Fruit fly (Drosophila melanogaster) whole organism, embryonic: Measurements from ENCODE around the gene Rad17.

Experiments used
- Adf1 ChIP-seq: fragments of 200-800 bp; sonication (Bioruptor generic); IDR thresholded peaks from 2 replicates; pipeline ENCODE4 v1.3.6; 2022; ENCODE audit warnings: missing biosample characterization, missing genetic modification characterization
- BtbVII ChIP-seq: fragments of 200-800 bp; sonication (Bioruptor generic); optimal IDR thresholded peaks from 3 replicates; lab custom pipeline; 2017; ENCODE audit warnings: missing biosample characterization, mild to moderate bottlenecking, missing genetic modification characterization
- CG10147 ChIP-seq: fragments of 200-800 bp; sonication (Bioruptor generic); optimal IDR thresholded peaks from 2 replicates; lab custom pipeline; 2019; ENCODE audit warnings: missing biosample characterization, mild to moderate bottlenecking, missing genetic modification characterization, moderate library complexity
- CG1024 ChIP-seq: fragments of 200-800 bp; sonication (Bioruptor generic); IDR thresholded peaks from 2 replicates; pipeline ENCODE4 v1.3.6; 2022; ENCODE audit warnings: missing biosample characterization, missing genetic modification characterization
- CG11398 ChIP-seq: fragments of 200-800 bp; sonication (Bioruptor generic); optimal IDR thresholded peaks from 2 replicates; lab custom pipeline; 2016; ENCODE audit warnings: missing biosample characterization, missing genetic modification characterization
- CG11456 ChIP-seq: fragments of 200-800 bp; sonication (Bioruptor generic); IDR thresholded peaks from 3 replicates; pipeline ENCODE4 v1.3.6; 2022; ENCODE audit warnings: missing biosample characterization, missing genetic modification characterization
- CG11695 ChIP-seq: fragments of 200-800 bp; sonication (Bioruptor generic); IDR thresholded peaks from 3 replicates; pipeline ENCODE4 v1.3.6; 2022; ENCODE audit warnings: missing biosample characterization, missing genetic modification characterization
- CG12155 ChIP-seq: fragments of 200-800 bp; sonication (Bioruptor generic); optimal IDR thresholded peaks from 3 replicates; lab custom pipeline; 2016; ENCODE audit warnings: missing biosample characterization, missing genetic modification characterization
- CG13287 ChIP-seq: fragments of 200-800 bp; sonication (Bioruptor generic); IDR thresholded peaks from 2 replicates; pipeline ENCODE4 v1.3.6; 2022; ENCODE audit warnings: missing biosample characterization, missing genetic modification characterization; ENCODE audit not compliant: partially characterized antibody
- CG14441 ChIP-seq: fragments of 200-800 bp; sonication (Bioruptor generic); IDR thresholded peaks from 2 replicates; pipeline ENCODE4 v1.3.6; 2022; ENCODE audit warnings: missing biosample characterization, missing genetic modification characterization
- CG1603 ChIP-seq: fragments of 200-800 bp; sonication (Bioruptor generic); optimal IDR thresholded peaks from 2 replicates; lab custom pipeline; 2019; ENCODE audit warnings: missing biosample characterization, mild to moderate bottlenecking, missing genetic modification characterization, moderate library complexity
- CG17186 ChIP-seq: fragments of 200-800 bp; sonication (Bioruptor generic); optimal IDR thresholded peaks from 3 replicates; lab custom pipeline; 2017; ENCODE audit warnings: missing biosample characterization, missing genetic modification reagents, missing genetic modification characterization
- CG17385 ChIP-seq: fragments of 200-800 bp; sonication (Bioruptor generic); optimal IDR thresholded peaks from 3 replicates; lab custom pipeline; 2018; ENCODE audit warnings: missing biosample characterization, mild to moderate bottlenecking, missing genetic modification characterization
- CG1832 ChIP-seq: fragments of 200-800 bp; sonication (Bioruptor generic); optimal IDR thresholded peaks from 2 replicates; lab custom pipeline; 2017; ENCODE audit warnings: missing biosample characterization, mild to moderate bottlenecking, missing genetic modification characterization, inconsistent platforms
- CG2129 ChIP-seq: fragments of 200-800 bp; sonication (Bioruptor generic); IDR thresholded peaks from 2 replicates; pipeline ENCODE4 v1.3.6; 2022; ENCODE audit warnings: missing biosample characterization, missing genetic modification characterization; ENCODE audit not compliant: partially characterized antibody
- CG2889 ChIP-seq: fragments of 200-800 bp; sonication (Bioruptor generic); IDR thresholded peaks from 3 replicates; pipeline ENCODE4 v1.3.6; 2022; ENCODE audit warnings: missing biosample characterization, missing genetic modification characterization
- CG3065 ChIP-seq: fragments of 200-800 bp; sonication (Bioruptor generic); optimal IDR thresholded peaks from 2 replicates; lab custom pipeline; 2016; ENCODE audit warnings: missing biosample characterization, missing genetic modification characterization
- CG32767 ChIP-seq: fragments of 200-800 bp; sonication (Bioruptor generic); IDR thresholded peaks from 2 replicates; pipeline ENCODE4 v1.3.6; 2022; ENCODE audit warnings: missing biosample characterization, missing genetic modification characterization
- CG3281 ChIP-seq: fragments of 200-800 bp; sonication (Bioruptor generic); optimal IDR thresholded peaks from 3 replicates; lab custom pipeline; 2017; ENCODE audit warnings: missing biosample characterization, mild to moderate bottlenecking, missing genetic modification characterization
- CG33213 ChIP-seq: fragments of 200-800 bp; sonication (Bioruptor generic); optimal IDR thresholded peaks from 3 replicates; lab custom pipeline; 2016; ENCODE audit warnings: missing biosample characterization, missing genetic modification characterization
- CG34422 ChIP-seq: fragments of 200-800 bp; sonication (Bioruptor generic); IDR thresholded peaks from 3 replicates; pipeline ENCODE4 v1.3.6; 2022; ENCODE audit warnings: missing biosample characterization, missing genetic modification characterization
- CG3726 ChIP-seq: fragments of 200-800 bp; sonication (Bioruptor generic); IDR thresholded peaks from 3 replicates; pipeline ENCODE4, ENCODE4 v1.3.6; 2022; ENCODE audit warnings: missing biosample characterization, missing genetic modification characterization
- CG4854 ChIP-seq: fragments of 200-800 bp; sonication (Bioruptor generic); optimal IDR thresholded peaks from 2 replicates; lab custom pipeline; 2016; ENCODE audit warnings: missing biosample characterization, missing genetic modification characterization, inconsistent platforms
- CG7963 ChIP-seq: fragments of 200-800 bp; sonication (Bioruptor generic); IDR thresholded peaks from 3 replicates; pipeline ENCODE4 v1.3.6; 2022; ENCODE audit warnings: missing biosample characterization, missing genetic modification characterization; ENCODE audit not compliant: partially characterized antibody
- CG9817 ChIP-seq: fragments of 200-800 bp; sonication (Bioruptor generic); optimal IDR thresholded peaks from 2 replicates; lab custom pipeline; 2018; ENCODE audit warnings: missing biosample characterization, mild to moderate bottlenecking, missing genetic modification characterization, moderate library complexity
- Dll ChIP-seq: fragments of 200-800 bp; sonication (Bioruptor generic); IDR thresholded peaks from 4 replicates; pipeline ENCODE4 v1.3.6; 2022; ENCODE audit warnings: missing biosample characterization, missing genetic modification characterization; ENCODE audit not compliant: partially characterized antibody
- Fer1 ChIP-seq: fragments of 200-800 bp; sonication (Bioruptor generic); optimal IDR thresholded peaks from 2 replicates; lab custom pipeline; 2017; ENCODE audit warnings: missing biosample characterization, mild to moderate bottlenecking, missing genetic modification characterization
- GATAe ChIP-seq: fragments of 200-800 bp; sonication (Bioruptor generic); conservative IDR thresholded peaks from 2 replicates; pipeline ENCODE4 v1.3.6; 2022; ENCODE audit warnings: missing biosample characterization, missing genetic modification characterization
- Hand ChIP-seq: fragments of 200-800 bp; sonication (Bioruptor generic); optimal IDR thresholded peaks from 2 replicates; lab custom pipeline; 2017; ENCODE audit warnings: mild to moderate bottlenecking, missing biosample characterization, missing genetic modification reagents, missing genetic modification characterization
- Meics ChIP-seq: fragments of 200-800 bp; sonication (Bioruptor generic); optimal IDR thresholded peaks from 2 replicates; lab custom pipeline; 2017; ENCODE audit warnings: missing biosample characterization, mild to moderate bottlenecking, missing genetic modification characterization
- NK7.1 ChIP-seq: fragments of 200-800 bp; sonication (Bioruptor generic); optimal IDR thresholded peaks from 3 replicates; lab custom pipeline; 2016; ENCODE audit warnings: missing biosample characterization, missing genetic modification characterization
- NfI ChIP-seq: fragments of 200-800 bp; sonication (Bioruptor generic); optimal IDR thresholded peaks from 3 replicates; lab custom pipeline; 2018; ENCODE audit warnings: missing biosample characterization, mild to moderate bottlenecking, missing genetic modification characterization, moderate library complexity
- Poxn ChIP-seq: fragments of 200-800 bp; sonication (Bioruptor generic); IDR thresholded peaks from 2 replicates; pipeline ENCODE4 v1.3.6; 2022; ENCODE audit warnings: missing biosample characterization, missing genetic modification characterization
- Six4 ChIP-seq: fragments of 200-800 bp; sonication (Bioruptor generic); optimal IDR thresholded peaks from 2 replicates; lab custom pipeline; 2016; ENCODE audit warnings: missing biosample characterization, missing genetic modification characterization
- Sry-δ ChIP-seq: fragments of 200-800 bp; sonication (Bioruptor generic); optimal IDR thresholded peaks from 2 replicates; lab custom pipeline; 2016; ENCODE audit warnings: missing biosample characterization, missing genetic modification characterization
- Taf1 ChIP-seq: fragments of 200-800 bp; sonication (Bioruptor generic); IDR thresholded peaks from 2 replicates; pipeline ENCODE4 v1.3.6; 2022; ENCODE audit warnings: missing biosample characterization, missing genetic modification characterization
- Xbp1 ChIP-seq: fragments of 200-800 bp; sonication (Bioruptor generic); optimal IDR thresholded peaks from 3 replicates; lab custom pipeline; 2016; ENCODE audit warnings: missing biosample characterization, mild to moderate bottlenecking, missing genetic modification characterization
- bbx ChIP-seq: fragments of 200-800 bp; sonication (Bioruptor generic); IDR thresholded peaks from 2 replicates; pipeline ENCODE4 v1.3.6; 2022; ENCODE audit warnings: missing biosample characterization, missing genetic modification characterization; ENCODE audit not compliant: partially characterized antibody
- croc ChIP-seq: fragments of 200-800 bp; sonication (Bioruptor generic); conservative IDR thresholded peaks from 3 replicates; pipeline ENCODE4 v1.3.6; 2022; ENCODE audit warnings: missing biosample characterization, missing genetic modification characterization
- crol ChIP-seq: fragments of 200-800 bp; sonication (Bioruptor generic); IDR thresholded peaks from 2 replicates; pipeline ENCODE4 v1.3.6; 2022; ENCODE audit warnings: missing biosample characterization, missing genetic modification characterization
- dysf ChIP-seq: fragments of 200-800 bp; sonication (Bioruptor generic); IDR thresholded peaks from 3 replicates; pipeline ENCODE4 v1.3.6; 2022; ENCODE audit warnings: missing biosample characterization, missing genetic modification characterization
- ems ChIP-seq: fragments of 200-800 bp; sonication (Bioruptor generic); optimal IDR thresholded peaks from 3 replicates; lab custom pipeline; 2016; ENCODE audit warnings: missing biosample characterization, missing genetic modification characterization
- ewg ChIP-seq: fragments of 200-800 bp; sonication (Bioruptor generic); optimal IDR thresholded peaks from 3 replicates; lab custom pipeline; 2017; ENCODE audit warnings: mild to moderate bottlenecking, missing biosample characterization, missing genetic modification reagents, missing genetic modification characterization
- hbn ChIP-seq: fragments of 200-800 bp; sonication (Bioruptor generic); IDR thresholded peaks from 2 replicates; pipeline ENCODE4 v1.3.6; 2022; ENCODE audit warnings: missing biosample characterization, missing genetic modification characterization; ENCODE audit not compliant: partially characterized antibody
- nom ChIP-seq: fragments of 200-800 bp; sonication (Bioruptor generic); optimal IDR thresholded peaks from 2 replicates; lab custom pipeline; 2017; ENCODE audit warnings: missing biosample characterization, missing genetic modification characterization, mild to moderate bottlenecking, moderate library complexity, missing genetic modification reagents
- pfk ChIP-seq: fragments of 200-800 bp; sonication (Bioruptor generic); optimal IDR thresholded peaks from 2 replicates; lab custom pipeline; 2018; ENCODE audit warnings: missing biosample characterization, mild to moderate bottlenecking, missing genetic modification characterization, moderate library complexity
- scrt ChIP-seq: fragments of 200-800 bp; sonication (Bioruptor generic); optimal IDR thresholded peaks from 2 replicates; lab custom pipeline; 2018; ENCODE audit warnings: missing biosample characterization, mild to moderate bottlenecking, missing genetic modification characterization, moderate library complexity
- sr ChIP-seq: fragments of 200-800 bp; sonication (Bioruptor generic); IDR thresholded peaks from 3 replicates; pipeline ENCODE4 v1.3.6; 2022; ENCODE audit warnings: missing biosample characterization, missing genetic modification characterization
- vnd ChIP-seq: fragments of 200-800 bp; sonication (Bioruptor generic); IDR thresholded peaks from 3 replicates; pipeline ENCODE4 v1.3.6; 2022; ENCODE audit warnings: missing biosample characterization, missing genetic modification characterization; ENCODE audit not compliant: partially characterized antibody
- wor ChIP-seq: fragments of 200-800 bp; sonication (Bioruptor generic); IDR thresholded peaks from 2 replicates; pipeline ENCODE4 v1.3.6; 2022; ENCODE audit warnings: missing biosample characterization, missing genetic modification characterization

The Rad17 gene

DNA sequence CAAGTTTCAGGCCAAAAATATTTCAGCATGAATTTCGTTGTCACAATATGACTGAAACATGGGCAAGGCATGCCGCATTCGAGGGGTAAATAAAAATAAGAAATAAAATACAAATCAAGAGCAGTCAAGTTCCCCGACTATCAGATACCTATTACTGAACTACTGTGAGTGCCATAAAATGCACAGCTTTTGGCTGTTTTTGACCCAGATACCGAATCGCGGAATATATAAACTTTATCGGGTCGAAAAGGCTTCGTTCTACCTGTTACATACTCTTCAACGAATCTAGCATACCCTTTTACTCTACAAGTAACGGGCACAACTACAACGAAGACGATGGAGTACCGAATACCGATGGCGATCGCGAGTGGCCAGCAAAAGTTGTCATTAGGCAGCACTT is 43.9 kb upstream of the Rad17 start (continued):
- peak; percentile 13 for TF ChIP-seq NfI
- TF ChIP-seq BtbVII, result peak; percentile 28
- TF ChIP-seq CG14441 (GFP tag; lab: Robert Waterston, UW), result peak; percentile 81
- TF ChIP-seq GATAe (GFP tag; lab: Robert Waterston, UW), result no peak
- TF ChIP-seq CG13287 (GFP tag; lab: Robert Waterston, UW), result peak; percentile 29; the same call in 1 of the 2 replicates
- no peak for TF ChIP-seq Poxn (GFP tag; lab: Robert Waterston, UW)
- TF ChIP-seq CG12155, result peak; percentile 29
- TF ChIP-seq CG10147 (GFP tag; lab: Kevin White, UChicago), result no peak
- peak; percentile 39; the same call in 1 of the 3 replicates for TF ChIP-seq sr (GFP tag; lab: Robert Waterston, UW)
- peak; percentile 24 for TF ChIP-seq Fer1 (GFP tag; lab: Kevin White, UChicago)
- TF ChIP-seq hbn (GFP tag; lab: Robert Waterston, UW), result no peak
- TF ChIP-seq CG3281 (GFP tag; lab: Kevin White, UChicago), result no peak
- peak; percentile 59; the same call in 2 of the 3 replicates for TF ChIP-seq CG34422 (GFP tag; lab: Robert Waterston, UW)
- peak; percentile 67 for TF ChIP-seq CG11695 (GFP tag; lab: Robert Waterston, UW)
- no peak for TF ChIP-seq CG1832 (GFP tag; lab: Kevin White, UChicago)
- peak; percentile 53; the same call in 1 of the 3 replicates for TF ChIP-seq CG3726 (GFP tag; lab: Robert Waterston, UW)
- TF ChIP-seq Meics (GFP tag; lab: Kevin White, UChicago), result peak; percentile 54
- no peak for TF ChIP-seq Hand (GFP tag; lab: Kevin White, UChicago)
- peak; percentile 62 for TF ChIP-seq CG7963 (GFP tag; lab: Robert Waterston, UW)
- 0 out of 2 replicates have a peak, but pooled peaks have one; percentile 17 for TF ChIP-seq crol (GFP tag; lab: Robert Waterston, UW)
- peak; percentile 51 for TF ChIP-seq CG1603
- TF ChIP-seq wor (GFP tag; lab: Robert Waterston, UW), result peak; percentile 49
- peak; percentile 38 for TF ChIP-seq CG9817 (tag; lab: Kevin White, UChicago)
- TF ChIP-seq scrt (GFP tag; lab: Kevin White, UChicago), result no peak
- TF ChIP-seq pfk (GFP tag; lab: Kevin White, UChicago), result no peak
- TF ChIP-seq CG11456, result peak; percentile 81
- TF ChIP-seq CG2889 (GFP tag; lab: Robert Waterston, UW), result peak; percentile 70; the same call in 2 of the 3 replicates
- peak; percentile 8 for TF ChIP-seq Sry-δ (GFP tag; lab: Kevin White, UChicago)
- no peak for TF ChIP-seq Six4
- TF ChIP-seq CG32767 (GFP tag; lab: Robert Waterston, UW), result peak; percentile 50; the same call in 1 of the 2 replicates
- 0 out of 2 replicates have a peak, but pooled peaks have one; percentile 56 for TF ChIP-seq Taf1 (GFP tag; lab: Robert Waterston, UW)
- TF ChIP-seq vnd (GFP tag; lab: Robert Waterston, UW), result peak; percentile 61
- peak; percentile 46 for TF ChIP-seq NK7.1 (GFP tag; lab: Kevin White, UChicago)
- no peak; the same call in 2 of the 3 replicates for TF ChIP-seq croc (GFP tag; lab: Robert Waterston, UW)
- TF ChIP-seq CG4854 (GFP tag; lab: Kevin White, UChicago), result peak; percentile 11
- peak; percentile 60; the same call in 2 of the 4 replicates for TF ChIP-seq Dll (GFP tag; lab: Robert Waterston, UW)
- TF ChIP-seq CG17186, result no peak
- no peak for TF ChIP-seq CG3065 (GFP tag; lab: Kevin White, UChicago)
- no peak for TF ChIP-seq CG11398 (GFP tag; lab: Kevin White, UChicago)
- TF ChIP-seq dysf (GFP tag; lab: Robert Waterston, UW), result peak; percentile 81
- TF ChIP-seq CG17385 (GFP tag; lab: Kevin White, UChicago), result peak; percentile 20
- no peak for TF ChIP-seq CG1024 (GFP tag; lab: Robert Waterston, UW)
- TF ChIP-seq Adf1, result no peak
- peak; percentile 53 for TF ChIP-seq Xbp1 (GFP tag; lab: Kevin White, UChicago)
- no peak for TF ChIP-seq ewg (GFP tag; lab: Kevin White, UChicago)
- peak; percentile 40; the same call in 1 of the 2 replicates for TF ChIP-seq bbx (GFP tag; lab: Robert Waterston, UW)
- TF ChIP-seq nom (GFP tag; lab: Kevin White, UChicago), result no peak
- TF ChIP-seq CG33213, result no peak
- TF ChIP-seq CG2129 (GFP tag; lab: Robert Waterston, UW), result no peak
- TF ChIP-seq ems, result peak; percentile 41
